Worm (Caenorhabditis elegans): ENCODE measurements around the gene scl-10.

DNA sequence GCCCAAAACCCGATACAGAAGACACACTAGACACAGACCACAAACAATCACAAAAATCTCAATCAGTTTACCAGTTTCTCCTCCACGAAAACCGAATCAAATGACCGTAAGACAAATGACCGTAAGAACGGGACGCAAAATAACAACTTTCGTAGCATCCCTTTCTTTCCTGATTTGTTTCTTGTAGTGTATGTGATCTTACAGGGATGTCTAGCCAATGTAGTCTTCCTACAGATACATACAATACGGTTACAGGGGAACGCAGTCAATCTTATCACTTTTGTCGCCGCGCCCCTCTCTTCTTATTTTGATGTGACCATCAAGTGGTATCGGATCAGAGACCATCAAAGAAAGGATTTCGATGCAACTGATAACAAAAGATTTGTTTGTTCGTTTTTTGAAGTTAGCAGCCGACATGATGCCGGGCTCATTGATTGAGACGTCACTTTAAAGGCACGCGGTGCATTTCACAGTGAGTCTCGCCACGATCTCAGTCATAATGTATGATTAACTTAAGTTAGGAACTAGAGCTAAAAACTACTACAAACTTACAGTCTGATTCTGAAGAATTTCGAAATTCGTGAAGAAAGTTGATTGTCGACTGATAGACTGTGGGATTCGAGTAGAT, 27.5 kb downstream of the scl-10 start:
- TF ChIP-seq ceh-39 (tag; optimal IDR thresholded peaks at IDR 0.05) (no peak), unc-39 (tag; optimal IDR thresholded peaks at IDR 0.05) (no peak), nhr-12 (tag; optimal IDR thresholded peaks at IDR 0.05) (no peak), nhr-28 (tag; optimal IDR thresholded peaks at IDR 0.05) (no peak), ztf-11 (tag; optimal IDR thresholded peaks at IDR 0.05) (no peak), lsy-2 (tag; optimal IDR thresholded peaks at IDR 0.05) (no peak), ceh-83 (GFP tag; optimal IDR thresholded peaks at IDR 0.05) (no peak), unc-120 (tag; optimal IDR thresholded peaks at IDR 0.05; ENCODE audit: poor library complexity, severe bottlenecking) (no peak), snpc-4 (tag; optimal IDR thresholded peaks at IDR 0.05) (no peak), drap-1 (GFP tag; optimal IDR thresholded peaks at IDR 0.05) (no peak)
